Fruit fly (Drosophila melanogaster) whole organism, embryonic: ENCODE data around the gene unc-4.

ENCODE experiments used
- Bdp1 ChIP-seq: fragments of 200-800 bp; sonication (Bioruptor generic); optimal IDR thresholded peaks from 3 replicates; lab custom pipeline; 2016; ENCODE audit warnings: missing biosample characterization, missing genetic modification characterization
- CG10366 ChIP-seq: fragments of 200-800 bp; sonication (Bioruptor generic); IDR thresholded peaks from 2 replicates; pipeline ENCODE4 v1.3.6; 2022; ENCODE audit warnings: missing biosample characterization, missing genetic modification characterization
- CG11247 ChIP-seq: fragments of 200-800 bp; sonication (Bioruptor generic); IDR thresholded peaks from 2 replicates; pipeline ENCODE4 v1.3.6; 2022; ENCODE audit warnings: missing biosample characterization, missing genetic modification characterization
- CG12155 ChIP-seq: fragments of 200-800 bp; sonication (Bioruptor generic); optimal IDR thresholded peaks from 3 replicates; lab custom pipeline; 2016; ENCODE audit warnings: missing biosample characterization, missing genetic modification characterization
- CG12236 ChIP-seq: fragments of 200-800 bp; sonication (Bioruptor generic); optimal IDR thresholded peaks from 2 replicates; lab custom pipeline; 2016; ENCODE audit warnings: missing biosample characterization, missing genetic modification characterization
- CG13775 ChIP-seq: fragments of 200-800 bp; sonication (Bioruptor generic); optimal IDR thresholded peaks from 3 replicates; lab custom pipeline; 2017; ENCODE audit warnings: missing biosample characterization, mild to moderate bottlenecking, missing genetic modification characterization
- CG14014 ChIP-seq: fragments of 200-800 bp; sonication (Bioruptor generic); IDR thresholded peaks from 2 replicates; pipeline ENCODE4 v1.3.6; 2022; ENCODE audit warnings: missing biosample characterization, missing genetic modification characterization
- CG14667 ChIP-seq: fragments of 200-800 bp; sonication (Bioruptor generic); IDR thresholded peaks from 2 replicates; pipeline ENCODE4 v1.3.6; 2022; ENCODE audit warnings: missing biosample characterization, missing genetic modification characterization
- CG14965 ChIP-seq: fragments of 200-800 bp; sonication (Bioruptor generic); optimal IDR thresholded peaks from 2 replicates; lab custom pipeline; 2016; ENCODE audit warnings: missing biosample characterization, missing genetic modification characterization, borderline replicate concordance
- CG1602 ChIP-seq: fragments of 200-800 bp; sonication (Bioruptor generic); optimal IDR thresholded peaks from 3 replicates; lab custom pipeline; 2016; ENCODE audit warnings: missing biosample characterization, missing genetic modification characterization
- CG17612 ChIP-seq: fragments of 200-800 bp; sonication (Bioruptor generic); IDR thresholded peaks from 2 replicates; pipeline ENCODE4 v1.3.6; 2022; ENCODE audit warnings: missing biosample characterization, missing genetic modification characterization
- CG2129 ChIP-seq: fragments of 200-800 bp; sonication (Bioruptor generic); IDR thresholded peaks from 2 replicates; pipeline ENCODE4 v1.3.6; 2022; ENCODE audit warnings: missing biosample characterization, missing genetic modification characterization; ENCODE audit not compliant: partially characterized antibody
- CG2678 ChIP-seq: fragments of 200-800 bp; sonication (Bioruptor generic); optimal IDR thresholded peaks from 3 replicates; lab custom pipeline; 2019; ENCODE audit warnings: missing biosample characterization, mild to moderate bottlenecking, missing genetic modification characterization, moderate library complexity
- CG2889 ChIP-seq: fragments of 200-800 bp; sonication (Bioruptor generic); IDR thresholded peaks from 3 replicates; pipeline ENCODE4 v1.3.6; 2022; ENCODE audit warnings: missing biosample characterization, missing genetic modification characterization
- CG31441 ChIP-seq: fragments of 200-800 bp; sonication (Bioruptor generic); IDR thresholded peaks from 2 replicates; pipeline ENCODE4 v1.3.6; 2022; ENCODE audit warnings: missing biosample characterization, missing genetic modification characterization
- CG3281 ChIP-seq: fragments of 200-800 bp; sonication (Bioruptor generic); optimal IDR thresholded peaks from 3 replicates; lab custom pipeline; 2017; ENCODE audit warnings: missing biosample characterization, mild to moderate bottlenecking, missing genetic modification characterization
- CG33557 ChIP-seq: fragments of 200-800 bp; sonication (Bioruptor generic); optimal IDR thresholded peaks from 2 replicates; lab custom pipeline; 2019; ENCODE audit warnings: missing biosample characterization, mild to moderate bottlenecking, missing genetic modification characterization, moderate library complexity
- CG3838 ChIP-seq: fragments of 200-800 bp; sonication (Bioruptor generic); optimal IDR thresholded peaks from 3 replicates; lab custom pipeline; 2016; ENCODE audit warnings: missing biosample characterization, missing genetic modification characterization
- CG4424 ChIP-seq: fragments of 200-800 bp; sonication (Bioruptor generic); optimal IDR thresholded peaks from 3 replicates; lab custom pipeline; 2016; ENCODE audit warnings: missing biosample characterization, missing genetic modification characterization
- CG5953 ChIP-seq: fragments of 200-800 bp; sonication (Bioruptor generic); IDR thresholded peaks from 2 replicates; pipeline ENCODE4 v1.3.6; 2022; ENCODE audit warnings: missing biosample characterization, missing genetic modification characterization
- CG6654 ChIP-seq: fragments of 200-800 bp; sonication (Bioruptor generic); optimal IDR thresholded peaks from 2 replicates; lab custom pipeline; 2017; ENCODE audit warnings: missing biosample characterization, mild to moderate bottlenecking, missing genetic modification characterization
- CG7745 ChIP-seq: fragments of 200-800 bp; sonication (Bioruptor generic); optimal IDR thresholded peaks from 2 replicates; lab custom pipeline; 2018; ENCODE audit warnings: missing biosample characterization, mild to moderate bottlenecking, missing genetic modification characterization, moderate library complexity
- CG7839 ChIP-seq: fragments of 200-800 bp; sonication (Bioruptor generic); optimal IDR thresholded peaks from 3 replicates; lab custom pipeline; 2018; ENCODE audit warnings: missing biosample characterization, mild to moderate bottlenecking, missing genetic modification characterization, moderate library complexity
- CG8281 ChIP-seq: fragments of 200-800 bp; sonication (Bioruptor generic); optimal IDR thresholded peaks from 2 replicates; lab custom pipeline; 2018; ENCODE audit warnings: missing biosample characterization, mild to moderate bottlenecking, missing genetic modification characterization, moderate library complexity
- CG8478 ChIP-seq: fragments of >200 bp; optimal IDR thresholded peaks from 2 replicates; lab custom pipeline; 2018
- Camta ChIP-seq: fragments of 200-800 bp; sonication (Bioruptor generic); optimal IDR thresholded peaks from 2 replicates; lab custom pipeline; 2016; ENCODE audit warnings: missing biosample characterization, missing genetic modification characterization
- Dek ChIP-seq: fragments of 200-800 bp; sonication (Bioruptor generic); optimal IDR thresholded peaks from 3 replicates; lab custom pipeline; 2019; ENCODE audit warnings: missing biosample characterization, mild to moderate bottlenecking, missing genetic modification characterization, moderate library complexity
- Ets97D ChIP-seq: fragments of 200-800 bp; sonication (Bioruptor generic); optimal IDR thresholded peaks from 3 replicates; lab custom pipeline; 2016; ENCODE audit warnings: missing biosample characterization, missing genetic modification characterization
- Fer1 ChIP-seq: fragments of 200-800 bp; sonication (Bioruptor generic); optimal IDR thresholded peaks from 2 replicates; lab custom pipeline; 2017; ENCODE audit warnings: missing biosample characterization, mild to moderate bottlenecking, missing genetic modification characterization
- Hmr ChIP-seq: fragments of 200-800 bp; sonication (Bioruptor generic); optimal IDR thresholded peaks from 3 replicates; lab custom pipeline; 2017; ENCODE audit warnings: mild to moderate bottlenecking, missing biosample characterization, missing genetic modification reagents, missing genetic modification characterization
- Max ChIP-seq: fragments of 200-800 bp; sonication (Bioruptor generic); optimal IDR thresholded peaks from 2 replicates; lab custom pipeline; 2016; ENCODE audit warnings: missing biosample characterization, mild to moderate bottlenecking, missing genetic modification characterization
- Meics ChIP-seq: fragments of 200-800 bp; sonication (Bioruptor generic); optimal IDR thresholded peaks from 2 replicates; lab custom pipeline; 2017; ENCODE audit warnings: missing biosample characterization, mild to moderate bottlenecking, missing genetic modification characterization
- NFAT ChIP-seq: fragments of 200-800 bp; sonication (Bioruptor generic); IDR thresholded peaks from 2 replicates; pipeline ENCODE4 v1.3.6; 2022; ENCODE audit warnings: missing biosample characterization, missing genetic modification characterization
- Nf-YB ChIP-seq: fragments of 200-800 bp; sonication (Bioruptor generic); optimal IDR thresholded peaks from 3 replicates; lab custom pipeline; 2019; ENCODE audit warnings: missing biosample characterization, mild to moderate bottlenecking, missing genetic modification characterization, moderate library complexity
- Oaz ChIP-seq: fragments of 200-800 bp; sonication (Bioruptor generic); IDR thresholded peaks from 2 replicates; pipeline ENCODE4 v1.3.6; 2022; ENCODE audit warnings: missing biosample characterization, missing genetic modification characterization
- Rfx ChIP-seq: fragments of 200-800 bp; sonication (Bioruptor generic); IDR thresholded peaks from 2 replicates; pipeline ENCODE4 v1.3.6; 2022; ENCODE audit warnings: missing biosample characterization, missing genetic modification characterization
- Tbp ChIP-seq: fragments of >200 bp; optimal IDR thresholded peaks from 2 replicates; lab custom pipeline; 2018; ENCODE audit warnings: missing biosample characterization, missing genetic modification characterization
- al ChIP-seq: fragments of 200-800 bp; sonication (Bioruptor generic); IDR thresholded peaks from 2 replicates; pipeline ENCODE4 v1.3.6; 2022; ENCODE audit warnings: missing biosample characterization, missing genetic modification characterization
- bowl ChIP-seq: fragments of 200-800 bp; sonication (Bioruptor generic); IDR thresholded peaks from 2 replicates; pipeline ENCODE4 v1.3.6; 2022; ENCODE audit warnings: missing biosample characterization, missing genetic modification characterization
- cwo ChIP-seq: fragments of 200-800 bp; sonication (Bioruptor generic); optimal IDR thresholded peaks from 3 replicates; lab custom pipeline; 2017; ENCODE audit warnings: missing biosample characterization, missing genetic modification characterization, mild to moderate bottlenecking, moderate library complexity, missing genetic modification reagents
- fd96Cb ChIP-seq: fragments of 200-800 bp; sonication (Bioruptor generic); optimal IDR thresholded peaks from 2 replicates; lab custom pipeline; 2018; ENCODE audit warnings: missing biosample characterization, mild to moderate bottlenecking, missing genetic modification characterization, moderate library complexity
- fru ChIP-seq: fragments of >200 bp; optimal IDR thresholded peaks from 2 replicates; lab custom pipeline; 2017
- h ChIP-seq: fragments of >200 bp; optimal IDR thresholded peaks from 2 replicates; lab custom pipeline; 2017
- hbn ChIP-seq: fragments of 200-800 bp; sonication (Bioruptor generic); IDR thresholded peaks from 2 replicates; pipeline ENCODE4 v1.3.6; 2022; ENCODE audit warnings: missing biosample characterization, missing genetic modification characterization; ENCODE audit not compliant: partially characterized antibody
- nerfin-2 ChIP-seq: fragments of 200-800 bp; sonication (Bioruptor generic); IDR thresholded peaks from 2 replicates; pipeline ENCODE4 v1.3.6; 2022; ENCODE audit warnings: missing biosample characterization, missing genetic modification characterization; ENCODE audit not compliant: partially characterized antibody
- psq ChIP-seq: fragments of 200-800 bp; sonication (Bioruptor generic); optimal IDR thresholded peaks from 2 replicates; lab custom pipeline; 2017; ENCODE audit warnings: missing biosample characterization, missing genetic modification characterization
- repo ChIP-seq: fragments of 200-800 bp; sonication (Bioruptor generic); optimal IDR thresholded peaks from 2 replicates; lab custom pipeline; 2016; ENCODE audit warnings: missing biosample characterization, missing genetic modification characterization
- trh ChIP-seq: fragments of 200-800 bp; sonication (Bioruptor generic); optimal IDR thresholded peaks from 2 replicates; lab custom pipeline; 2016; ENCODE audit warnings: missing biosample characterization, missing genetic modification characterization
- twi ChIP-seq: fragments of 200-800 bp; optimal IDR thresholded peaks from 2 replicates; lab custom pipeline; 2019; ENCODE audit warnings: missing biosample characterization, mild to moderate bottlenecking, missing genetic modification characterization, moderate library complexity
- vfl ChIP-seq: fragments of 200-800 bp; sonication (Bioruptor generic); optimal IDR thresholded peaks from 2 replicates; lab custom pipeline; 2016; ENCODE audit warnings: missing biosample characterization, missing genetic modification characterization
- vvl ChIP-seq: fragments of 200-800 bp; sonication (Bioruptor generic); IDR thresholded peaks from 2 replicates; pipeline ENCODE4 v1.3.6; 2022; ENCODE audit warnings: missing biosample characterization, missing genetic modification characterization
- yki ChIP-seq: fragments of >200 bp; optimal IDR thresholded peaks from 3 replicates; lab custom pipeline; 2018
- z ChIP-seq: fragments of 200-800 bp; sonication (Bioruptor generic); IDR thresholded peaks from 3 replicates; pipeline ENCODE4 v1.3.6; 2022; ENCODE audit warnings: missing biosample characterization, missing genetic modification characterization

The unc-4 gene

dm6 chrX:17780834-17781233 lies 12.5 kb downstream of the unc-4 start:
- TF ChIP-seq CG13775 (GFP tag; lab: Kevin White, UChicago) (no peak), CG14965 (GFP tag; lab: Kevin White, UChicago) (no peak), psq (GFP tag; lab: Kevin White, UChicago) (no peak), CG8281 (tag; lab: Kevin White, UChicago) (peak; percentile 98), Dek (tag; lab: Kevin White, UChicago) (no peak), CG5953 (no peak), vvl (GFP tag; lab: Robert Waterston, UW) (peak; percentile 19; the same call in 1 of the 2 replicates), Bdp1 (GFP tag; lab: Kevin White, UChicago) (no peak), z (no peak), Oaz (GFP tag; lab: Robert Waterston, UW) (no peak)

dm6 chrX:17782058-17782457 lies 13.7 kb downstream of the unc-4 start:
- no peak for TF ChIP-seq Ets97D (GFP tag; lab: Kevin White, UChicago)
- no peak for TF ChIP-seq fru
- peak; percentile 62 for TF ChIP-seq CG2678 (tag; lab: Kevin White, UChicago)
- TF ChIP-seq CG3838 (GFP tag; lab: Kevin White, UChicago) = no peak
- no peak for TF ChIP-seq CG11247 (GFP tag; lab: Robert Waterston, UW)
- TF ChIP-seq h = no peak
- TF ChIP-seq CG10366 (GFP tag; lab: Robert Waterston, UW) = no peak
- TF ChIP-seq yki (lab: Kevin White, UChicago) = no peak
- TF ChIP-seq CG2129 (GFP tag; lab: Robert Waterston, UW) = no peak
- TF ChIP-seq CG12155 (GFP tag; lab: Kevin White, UChicago) = no peak
- no peak for TF ChIP-seq Fer1 (GFP tag; lab: Kevin White, UChicago)
- no peak for TF ChIP-seq Meics
- no peak for TF ChIP-seq CG6654 (GFP tag; lab: Kevin White, UChicago)
- TF ChIP-seq hbn = no peak
- TF ChIP-seq CG17612 = no peak
- TF ChIP-seq CG31441 = peak; percentile 69
- TF ChIP-seq fd96Cb (tag; lab: Kevin White, UChicago) = peak; percentile 22
- no peak for TF ChIP-seq CG8478 (lab: Kevin White, UChicago)
- TF ChIP-seq CG2889 (GFP tag; lab: Robert Waterston, UW) = no peak
- TF ChIP-seq CG33557 (GFP tag; lab: Kevin White, UChicago) = peak; percentile 48
- TF ChIP-seq CG14014 (GFP tag; lab: Robert Waterston, UW) = no peak
- TF ChIP-seq bowl (GFP tag; lab: Robert Waterston, UW) = no peak
- TF ChIP-seq trh (GFP tag; lab: Kevin White, UChicago) = no peak
- no peak for TF ChIP-seq nerfin-2 (GFP tag; lab: Robert Waterston, UW)
- no peak for TF ChIP-seq CG3281 (GFP tag; lab: Kevin White, UChicago)
- no peak for TF ChIP-seq CG4424 (GFP tag; lab: Kevin White, UChicago)
- no peak for TF ChIP-seq Max
- no peak for TF ChIP-seq CG14667 (GFP tag; lab: Robert Waterston, UW)
- peak; percentile 37 for TF ChIP-seq Hmr (GFP tag; lab: Kevin White, UChicago)
- TF ChIP-seq al (GFP tag; lab: Robert Waterston, UW) = no peak
- no peak for TF ChIP-seq NFAT (GFP tag; lab: Robert Waterston, UW)
- no peak for TF ChIP-seq CG12236
- TF ChIP-seq vfl (GFP tag; lab: Kevin White, UChicago) = no peak
- no peak for TF ChIP-seq Tbp (GFP tag; lab: Kevin White, UChicago)
- no peak for TF ChIP-seq repo (GFP tag; lab: Kevin White, UChicago)
- TF ChIP-seq twi = peak; percentile 0
- no peak for TF ChIP-seq cwo
- no peak for TF ChIP-seq CG7745
- TF ChIP-seq Camta = no peak
- TF ChIP-seq Rfx (GFP tag; lab: Robert Waterston, UW) = no peak
- peak; percentile 51 for TF ChIP-seq CG7839 (tag; lab: Kevin White, UChicago)
- TF ChIP-seq CG1602 (GFP tag; lab: Kevin White, UChicago) = no peak
- no peak for TF ChIP-seq CG8281 (tag; lab: Kevin White, UChicago)
- peak; percentile 37 for TF ChIP-seq Nf-YB
